Worm (Caenorhabditis elegans) whole organism, L3 larva: Measurements from ENCODE around the gene C17G1.14.

Experiments
- R02D3.7 ChIP-seq: fragments of 150-350 bp; optimal IDR thresholded peaks from 2 replicates; lab custom pipeline; 2014; ENCODE audit warnings: missing biosample characterization, missing genetic modification characterization
- ZK546.5 ChIP-seq: sonication (generic microtip); optimal IDR thresholded peaks from 2 replicates; lab custom pipeline; 2017; ENCODE audit warnings: missing biosample characterization, missing genetic modification characterization
- aly-2 ChIP-seq: fragments of 150-350 bp; optimal IDR thresholded peaks from 2 replicates; lab custom pipeline; 2014; ENCODE audit warnings: missing biosample characterization, missing genetic modification characterization
- ama-1 ChIP-seq: fragments of 150-350 bp; optimal IDR thresholded peaks from 2 replicates; lab custom pipeline; 2018
- ceh-16 ChIP-seq: sonication (generic microtip); optimal IDR thresholded peaks from 2 replicates; lab custom pipeline; 2017; ENCODE audit warnings: missing biosample characterization, missing genetic modification characterization
- ceh-28 ChIP-seq: fragments of 150-350 bp; optimal IDR thresholded peaks from 2 replicates; lab custom pipeline; 2014; ENCODE audit warnings: missing biosample characterization, missing genetic modification reagents, missing genetic modification characterization
- ceh-82 ChIP-seq: fragments of 150-350 bp; optimal IDR thresholded peaks from 2 replicates; lab custom pipeline; 2014; ENCODE audit warnings: missing biosample characterization, missing genetic modification characterization
- ceh-9 ChIP-seq: sonication (generic microtip); optimal IDR thresholded peaks from 2 replicates; lab custom pipeline; 2018; ENCODE audit warnings: missing biosample characterization, missing genetic modification characterization
- daf-12 ChIP-seq: fragments of 150-350 bp; optimal IDR thresholded peaks from 2 replicates; lab custom pipeline; 2014; ENCODE audit warnings: missing biosample characterization, missing genetic modification reagents, missing genetic modification characterization
- egl-27 ChIP-seq: sonication (generic microtip); optimal IDR thresholded peaks from 4 replicates; lab custom pipeline; 2017; ENCODE audit warnings: missing biosample characterization, missing genetic modification reagents, missing genetic modification characterization
- egl-5 ChIP-seq: fragments of 150-350 bp; optimal IDR thresholded peaks from 2 replicates; lab custom pipeline; 2017; ENCODE audit warnings: missing biosample characterization, missing genetic modification reagents, missing genetic modification characterization, inconsistent platforms
- elt-1 ChIP-seq: fragments of 150-350 bp; optimal IDR thresholded peaks from 2 replicates; lab custom pipeline; 2014; ENCODE audit warnings: missing biosample characterization, missing genetic modification characterization
- elt-2 ChIP-seq: sonication (generic microtip); optimal IDR thresholded peaks from 2 replicates; lab custom pipeline; 2016; ENCODE audit warnings: missing genetic modification reagents, mild to moderate bottlenecking, missing genetic modification characterization, missing compliant biosample characterization
- elt-3 ChIP-seq, 3 experiments: fragments of 150-350 bp in 1 of 3; sonication (generic microtip) in 2 of 3; optimal IDR thresholded peaks; 2 replicates in 2 of 3; 4 replicates in 1 of 3; lab custom pipeline; 2014 to 2017; ENCODE audit warnings: missing biosample characterization in 3 of 3, missing genetic modification characterization in 3 of 3
- eor-1 ChIP-seq, 2 experiments: fragments of 150-350 bp; optimal IDR thresholded peaks; 2 replicates each; lab custom pipeline; 2014 to 2018; ENCODE audit warnings: missing biosample characterization in 2 of 2, missing genetic modification characterization in 2 of 2
- fkh-10 ChIP-seq: sonication (generic microtip); optimal IDR thresholded peaks from 2 replicates; lab custom pipeline; 2017; ENCODE audit warnings: missing biosample characterization, missing genetic modification reagents, missing genetic modification characterization
- fkh-2 ChIP-seq: fragments of 150-350 bp; optimal IDR thresholded peaks from 2 replicates; lab custom pipeline; 2014; ENCODE audit warnings: missing biosample characterization, missing genetic modification reagents, missing genetic modification characterization
- fos-1 ChIP-seq: fragments of 150-350 bp; optimal IDR thresholded peaks from 2 replicates; lab custom pipeline; 2014; ENCODE audit warnings: missing biosample characterization, missing genetic modification characterization
- hmg-11 ChIP-seq: sonication (generic microtip); optimal IDR thresholded peaks from 2 replicates; lab custom pipeline; 2016; ENCODE audit warnings: missing genetic modification characterization, missing compliant biosample characterization
- jun-1 ChIP-seq: fragments of 150-350 bp; optimal IDR thresholded peaks from 2 replicates; lab custom pipeline; 2014; ENCODE audit warnings: missing biosample characterization, missing genetic modification reagents, missing genetic modification characterization
- lin-15B ChIP-seq: fragments of 150-350 bp; optimal IDR thresholded peaks from 2 replicates; lab custom pipeline; 2014; ENCODE audit warnings: missing biosample characterization, missing genetic modification characterization
- lin-39 ChIP-seq: fragments of 150-350 bp; optimal IDR thresholded peaks from 2 replicates; lab custom pipeline; 2018; ENCODE audit warnings: missing biosample characterization, missing genetic modification reagents, missing genetic modification characterization
- lsy-12 ChIP-seq: sonication (generic microtip); optimal IDR thresholded peaks from 2 replicates; lab custom pipeline; 2016; ENCODE audit warnings: mild to moderate bottlenecking, missing genetic modification characterization, missing compliant biosample characterization
- mdl-1 ChIP-seq: fragments of 150-350 bp; optimal IDR thresholded peaks from 2 replicates; lab custom pipeline; 2014; ENCODE audit warnings: missing biosample characterization, missing genetic modification characterization
- mml-1 ChIP-seq: fragments of 150-350 bp; sonication (generic microtip); optimal IDR thresholded peaks from 3 replicates; lab custom pipeline; 2014; ENCODE audit warnings: missing biosample characterization, missing genetic modification characterization
- nhr-12 ChIP-seq: fragments of 150-350 bp; optimal IDR thresholded peaks from 2 replicates; lab custom pipeline; 2014; ENCODE audit warnings: missing biosample characterization, missing genetic modification characterization
- nhr-23 ChIP-seq: fragments of 150-350 bp; optimal IDR thresholded peaks from 2 replicates; lab custom pipeline; 2014; ENCODE audit warnings: missing biosample characterization, missing genetic modification reagents, missing genetic modification characterization
- nhr-237 ChIP-seq: fragments of 150-350 bp; optimal IDR thresholded peaks from 2 replicates; lab custom pipeline; 2014; ENCODE audit warnings: missing biosample characterization, missing genetic modification characterization
- nhr-25 ChIP-seq: sonication (generic microtip); optimal IDR thresholded peaks from 2 replicates; lab custom pipeline; 2017; ENCODE audit warnings: missing biosample characterization, missing genetic modification characterization
- nhr-28 ChIP-seq: fragments of 150-350 bp; optimal IDR thresholded peaks from 2 replicates; lab custom pipeline; 2014; ENCODE audit warnings: missing biosample characterization, missing genetic modification characterization
- nhr-43 ChIP-seq: sonication (generic microtip); optimal IDR thresholded peaks from 2 replicates; lab custom pipeline; 2016; ENCODE audit warnings: mild to moderate bottlenecking, missing genetic modification characterization, missing compliant biosample characterization; ENCODE audit not compliant: poor library complexity, severe bottlenecking
- nhr-76 ChIP-seq: fragments of 150-350 bp; sonication (generic microtip); optimal IDR thresholded peaks from 5 replicates; lab custom pipeline; 2014; ENCODE audit warnings: missing biosample characterization, missing genetic modification characterization
- nhr-77 ChIP-seq: fragments of 150-350 bp; optimal IDR thresholded peaks from 2 replicates; lab custom pipeline; 2014; ENCODE audit warnings: missing biosample characterization, missing genetic modification characterization
- pha-4 ChIP-seq: fragments of 150-350 bp; optimal IDR thresholded peaks from 2 replicates; lab custom pipeline; 2014; ENCODE audit warnings: missing biosample characterization, missing genetic modification reagents, missing genetic modification characterization
- pqm-1 ChIP-seq: fragments of 150-350 bp; optimal IDR thresholded peaks from 2 replicates; lab custom pipeline; 2017; ENCODE audit warnings: missing biosample characterization, missing genetic modification characterization, inconsistent platforms
- skn-1 ChIP-seq: fragments of 150-350 bp; optimal IDR thresholded peaks from 2 replicates; lab custom pipeline; 2014; ENCODE audit warnings: missing biosample characterization, missing genetic modification characterization
- snpc-4 ChIP-seq: fragments of 150-350 bp; optimal IDR thresholded peaks from 2 replicates; lab custom pipeline; 2014; ENCODE audit warnings: missing biosample characterization, missing genetic modification characterization
- tbx-2 ChIP-seq: sonication (generic microtip); optimal IDR thresholded peaks from 2 replicates; lab custom pipeline; 2016; ENCODE audit warnings: mild to moderate bottlenecking, missing genetic modification characterization, missing compliant biosample characterization
- unc-62 ChIP-seq: fragments of 150-350 bp; sonication (generic microtip); optimal IDR thresholded peaks from 4 replicates; lab custom pipeline; 2014; ENCODE audit warnings: missing biosample characterization, missing genetic modification reagents, missing genetic modification characterization
- zag-1 ChIP-seq: fragments of 150-350 bp; optimal IDR thresholded peaks from 2 replicates; lab custom pipeline; 2014; ENCODE audit warnings: missing biosample characterization, missing genetic modification characterization
- ztf-11 ChIP-seq: fragments of 150-350 bp; optimal IDR thresholded peaks from 2 replicates; lab custom pipeline; 2014; ENCODE audit warnings: missing biosample characterization, missing genetic modification characterization

C17G1.14 gene

DNA sequence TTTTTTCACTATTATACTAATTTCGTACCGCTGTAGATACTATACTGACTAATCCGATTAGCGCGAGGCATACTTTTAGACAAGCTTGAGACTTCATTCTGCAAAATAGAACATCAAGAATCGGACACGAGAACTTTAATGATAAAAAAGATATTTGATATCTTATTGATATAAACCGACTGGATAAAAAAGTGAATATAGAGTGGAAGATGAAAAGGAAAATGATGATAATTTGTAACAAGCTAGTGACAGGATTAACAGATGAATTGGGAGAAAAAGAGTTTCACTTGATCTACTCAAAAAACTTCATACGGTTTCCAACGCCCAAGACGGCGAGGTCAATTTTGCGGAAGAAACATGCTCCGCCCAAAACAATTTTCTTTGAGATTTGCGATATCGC lies 10.3 kb downstream of the C17G1.14 start, which contains the start of gene nas-37:
Gene nas-37 (minus strand): TSS at position 101 of the 400 bp plus-strand sequence.
- TF ChIP-seq ceh-16 (tag; lab: Kevin White, UChicago) (no peak), mml-1 (tag; lab: Kevin White, UChicago) (no peak)
- TF ChIP-seq, all 47 proteins: peak for 0

DNA sequence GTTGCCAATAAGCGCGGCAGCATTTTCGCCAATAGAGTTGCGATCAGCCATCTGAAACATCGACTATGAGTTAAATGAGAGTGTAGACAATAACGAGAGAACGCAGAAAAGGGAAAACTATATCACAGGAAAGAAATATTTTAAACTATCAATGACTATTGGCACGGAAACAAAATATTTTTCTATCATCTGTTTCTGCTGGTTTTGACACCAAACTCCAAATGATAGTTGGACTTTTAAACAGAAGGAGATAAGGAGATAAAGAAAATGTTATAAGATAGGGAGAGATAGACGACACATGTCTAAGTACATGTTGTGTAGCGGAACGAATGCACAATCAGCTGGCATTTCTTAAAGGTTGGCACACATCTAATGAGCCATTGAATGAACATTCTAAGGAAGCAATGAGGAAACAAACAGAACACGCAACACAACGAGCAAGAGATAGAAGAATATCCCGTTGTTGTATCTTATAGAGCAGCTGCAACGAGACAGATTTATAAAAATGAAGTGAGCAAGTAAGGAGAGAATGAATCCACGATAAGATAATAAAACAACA lies 15.9 kb downstream of the C17G1.14 start, which contains the start of gene cysl-1:
Gene cysl-1 (minus strand): TSS at position 51 of the 559 bp plus-strand sequence.
- TF ChIP-seq ceh-16 (tag; lab: Kevin White, UChicago) (no peak), egl-5 (tag; lab: Kevin White, UChicago) (peak; percentile 50)

DNA sequence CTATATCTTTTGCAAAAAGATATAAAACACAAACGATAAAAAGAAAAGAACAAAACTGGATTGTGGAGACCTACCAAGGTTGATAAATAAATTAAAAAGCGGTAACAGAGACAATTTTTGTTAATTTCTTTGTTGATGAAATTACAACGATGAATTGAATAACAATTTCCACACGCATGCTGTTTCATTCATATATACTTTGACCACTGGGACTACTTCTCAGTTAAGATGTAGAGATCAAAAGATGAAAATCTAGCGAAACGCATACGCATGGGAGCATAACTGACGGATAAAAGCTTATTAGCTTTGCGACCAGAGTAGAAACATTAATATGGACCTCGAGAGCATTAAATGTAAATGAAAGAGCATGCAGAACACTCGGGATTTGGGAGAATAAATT lies 17.4 kb downstream of the C17G1.14 start:
- TF ChIP-seq ztf-11 (tag; lab: Kevin White, UChicago) = no peak
- TF ChIP-seq elt-1 (tag; lab: Kevin White, UChicago) = no peak
- no peak for TF ChIP-seq fkh-2 (tag; lab: Kevin White, UChicago)
- no peak for TF ChIP-seq ceh-28
- no peak for TF ChIP-seq daf-12 (tag; lab: Kevin White, UChicago)
- TF ChIP-seq zag-1 (tag; lab: Kevin White, UChicago) = no peak
- TF ChIP-seq nhr-43 (tag; lab: Kevin White, UChicago) = no peak
- TF ChIP-seq ceh-82 = no peak
- no peak for TF ChIP-seq nhr-23

DNA sequence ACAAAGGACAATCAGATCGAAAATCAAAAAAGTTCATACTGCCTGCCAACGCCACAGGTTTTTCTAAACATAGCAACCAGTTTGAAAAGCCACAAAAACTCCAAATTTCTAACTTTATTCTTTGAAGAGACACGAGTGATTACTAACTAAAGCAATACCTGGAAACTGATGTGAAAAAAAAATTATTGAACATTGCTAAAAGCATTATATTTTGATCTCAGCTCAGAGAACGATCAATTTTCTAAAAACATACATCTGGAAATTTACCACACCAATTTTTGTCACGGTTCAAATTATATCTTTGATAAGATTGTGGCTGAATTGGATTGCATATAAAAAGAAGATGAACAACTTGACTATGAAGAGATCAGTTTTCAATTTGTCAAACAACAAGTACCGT lies 18.8 kb downstream of the C17G1.14 start:
- TF ChIP-seq pha-4 (tag; lab: Kevin White, UChicago) = no peak
- no peak for TF ChIP-seq unc-62 (GFP tag; lab: Kevin White, UChicago)
- TF ChIP-seq snpc-4 (tag; lab: Kevin White, UChicago) = no peak
- TF ChIP-seq ceh-28 = no peak
- TF ChIP-seq egl-27 = no peak
- TF ChIP-seq hmg-11 (tag; lab: Kevin White, UChicago) = no peak
- no peak for TF ChIP-seq zag-1 (tag; lab: Kevin White, UChicago)
- TF ChIP-seq ceh-82 = no peak
- no peak for TF ChIP-seq tbx-2 (tag; lab: Kevin White, UChicago)

ce11 chrX:9958561-9958960 lies 19.9 kb downstream of the C17G1.14 start, which contains the start of gene ZC506.1:
Gene ZC506.1 (plus strand): TSS chrX:9958960.
- TF ChIP-seq jun-1 (peak; percentile 92), nhr-28 (tag; lab: Kevin White, UChicago) (no peak), R02D3.7 (tag; lab: Kevin White, UChicago) (peak; percentile 63), pqm-1 (tag; lab: Kevin White, UChicago) (peak; percentile 88), fkh-2 (tag; lab: Kevin White, UChicago) (peak; percentile 63), snpc-4 (tag; lab: Kevin White, UChicago) (peak; percentile 94), nhr-12 (no peak), ceh-28 (peak; percentile 94), ZK546.5 (tag; lab: Kevin White, UChicago) (no peak), eor-1 (tag; optimal IDR thresholded peaks at IDR 0.05; lab: Kevin White, UChicago) (no peak), elt-2 (peak; percentile 86), nhr-237 (no peak), egl-5 (tag; lab: Kevin White, UChicago) (peak; percentile 91), lin-39 (peak; percentile 98), ceh-16 (tag; lab: Kevin White, UChicago) (no peak), nhr-25 (tag; lab: Kevin White, UChicago) (peak; percentile 96), mml-1 (tag; lab: Kevin White, UChicago) (no peak), lin-15B (peak; percentile 92), egl-27 (peak; percentile 87), unc-62 (GFP tag; lab: Kevin White, UChicago) (peak; percentile 90), skn-1 (tag; lab: Kevin White, UChicago) (peak; percentile 76), ztf-11 (tag; lab: Kevin White, UChicago) (no peak), tbx-2 (tag; lab: Kevin White, UChicago) (peak; percentile 87), fos-1 (tag; lab: Kevin White, UChicago) (peak; percentile 51), zag-1 (tag; lab: Kevin White, UChicago) (peak; percentile 38), pha-4 (tag; lab: Kevin White, UChicago) (peak; percentile 98), fkh-10 (GFP tag; lab: Kevin White, UChicago) (peak; percentile 82), daf-12 (tag; lab: Kevin White, UChicago) (peak; percentile 50), hmg-11 (tag; lab: Kevin White, UChicago) (peak; percentile 94), nhr-76 (tag; lab: Kevin White, UChicago) (no peak), nhr-43 (tag; lab: Kevin White, UChicago) (peak; percentile 90), aly-2 (tag; lab: Kevin White, UChicago) (no peak), nhr-77 (tag; lab: Kevin White, UChicago) (peak; percentile 65), ceh-9 (tag; lab: Kevin White, UChicago) (no peak), ama-1 (peak; percentile 16), lsy-12 (tag; lab: Kevin White, UChicago) (peak; percentile 97), nhr-23 (peak; percentile 94), elt-3 (tag; optimal IDR thresholded peaks at IDR 0.05; lab: Kevin White, UChicago) (peak in 2 of 3 experiments; percentile 1 to 62), mdl-1 (peak; percentile 75), elt-1 (tag; lab: Kevin White, UChicago) (peak; percentile 82), ceh-82 (peak; percentile 74)
